Worm (Caenorhabditis elegans) whole organism, L1 larva: ENCODE measurements around the gene cyp-35B1.

Source experiments
- alr-1 ChIP-seq: fragments of 200-800 bp; sonication (Bioruptor generic); optimal IDR thresholded peaks from 2 replicates; lab custom pipeline; 2018; ENCODE audit warnings: borderline replicate concordance, mild to moderate bottlenecking, missing genetic modification characterization, missing compliant biosample characterization
- fkh-10 ChIP-seq: sonication (generic microtip); optimal IDR thresholded peaks from 2 replicates; lab custom pipeline; 2017; ENCODE audit warnings: missing biosample characterization, missing genetic modification reagents, missing genetic modification characterization
- lir-3 ChIP-seq: sonication (generic microtip); optimal IDR thresholded peaks from 2 replicates; lab custom pipeline; 2016; ENCODE audit warnings: mild to moderate bottlenecking, missing genetic modification characterization, moderate library complexity, missing compliant biosample characterization; ENCODE audit not compliant: poor library complexity
- mdl-1 ChIP-seq, 2 experiments: fragments of 150-350 bp; optimal IDR thresholded peaks; 2 replicates each; lab custom pipeline; 2014 to 2017; ENCODE audit warnings: missing biosample characterization in 2 of 2, missing genetic modification characterization in 2 of 2, inconsistent platforms in 1 of 2
- nhr-12 ChIP-seq: sonication (generic microtip); optimal IDR thresholded peaks from 2 replicates; lab custom pipeline; 2017; ENCODE audit warnings: missing biosample characterization, missing genetic modification characterization
- nhr-28 ChIP-seq: fragments of 150-350 bp; optimal IDR thresholded peaks from 2 replicates; lab custom pipeline; 2014; ENCODE audit warnings: missing biosample characterization, missing genetic modification characterization
- pqm-1 ChIP-seq: sonication (generic microtip); optimal IDR thresholded peaks from 3 replicates; lab custom pipeline; 2017; ENCODE audit warnings: missing biosample characterization, missing genetic modification characterization
- unc-62 ChIP-seq: fragments of 150-350 bp; optimal IDR thresholded peaks from 2 replicates; lab custom pipeline; 2014; ENCODE audit warnings: missing biosample characterization, missing genetic modification reagents, missing genetic modification characterization

ce11 chrV:3961235-3961634 is 22.4 kb downstream of the cyp-35B1 start, which contains the start of gene cyp-34A6:
- TF ChIP-seq alr-1 (tag; lab: Kevin White, UChicago) = no peak
- no peak for TF ChIP-seq fkh-10 (GFP tag; lab: Kevin White, UChicago)
- TF ChIP-seq pqm-1 = no peak
- TF ChIP-seq mdl-1 (tag; optimal IDR thresholded peaks at IDR 0.05; lab: Kevin White, UChicago) = no peak
- no peak for TF ChIP-seq nhr-28
- no peak for TF ChIP-seq unc-62 (GFP tag; lab: Kevin White, UChicago)
- no peak for TF ChIP-seq nhr-12 (tag; lab: Kevin White, UChicago)
- TF ChIP-seq lir-3 = no peak
